Fruit fly (Drosophila melanogaster): ENCODE data around the gene TyrRII.

Gene TyrRII

dm6 chr3R:17701971-17702845, 34.2 kb upstream of the TyrRII start (continued):
- TF ChIP-seq CG1621 (tag; optimal IDR thresholded peaks at IDR 0.05): peak; percentile 77
- TF ChIP-seq vri (GFP tag; optimal IDR thresholded peaks at IDR 0.05): peak; percentile 15
- TF ChIP-seq Sox102F (GFP tag; optimal IDR thresholded peaks at IDR 0.05): peak; percentile 70
- peak; percentile 63 for TF ChIP-seq Hr39 (GFP tag; optimal IDR thresholded peaks at IDR 0.05)
- TF ChIP-seq achi (GFP tag; optimal IDR thresholded peaks at IDR 0.05): peak; percentile 74
- peak; percentile 83 for TF ChIP-seq Ets96B (tag; optimal IDR thresholded peaks at IDR 0.05)
- TF ChIP-seq salr (GFP tag; optimal IDR thresholded peaks at IDR 0.05): peak; percentile 68 to 69
- peak; percentile 84 for TF ChIP-seq Eip75B (GFP tag; optimal IDR thresholded peaks at IDR 0.05)
- TF ChIP-seq Met (GFP tag; optimal IDR thresholded peaks at IDR 0.05): peak; percentile 77
- peak; percentile 91 for TF ChIP-seq fd59A (GFP tag; optimal IDR thresholded peaks at IDR 0.05)
- peak; percentile 34 for TF ChIP-seq CG16779 (tag; optimal IDR thresholded peaks at IDR 0.05)
- peak; percentile 84 for TF ChIP-seq Sox14 (GFP tag; optimal IDR thresholded peaks at IDR 0.05)
- no peak for TF ChIP-seq Eip93F (GFP tag; optimal IDR thresholded peaks at IDR 0.05)
- peak; percentile 73 for TF ChIP-seq Sox15 (GFP tag; optimal IDR thresholded peaks at IDR 0.05)
- no peak for TF ChIP-seq dac (GFP tag; optimal IDR thresholded peaks at IDR 0.05)

- TF ChIP-seq CG6276 (GFP tag; optimal IDR thresholded peaks at IDR 0.05) (peak; percentile 97), CG7368 (GFP tag; optimal IDR thresholded peaks at IDR 0.05) (peak; percentile 95), CG11294 (GFP tag; IDR thresholded peaks at IDR 0.05) (peak; percentile 94), Lpt (GFP tag; optimal IDR thresholded peaks at IDR 0.05) (peak; percentile 90), CG8632 (GFP tag; optimal IDR thresholded peaks at IDR 0.05) (peak; percentile 94), CG15336 (GFP tag; IDR thresholded peaks at IDR 0.05) (peak; percentile 97), CG9139 (GFP tag; optimal IDR thresholded peaks at IDR 0.05) (peak; percentile 87), lz (GFP tag; optimal IDR thresholded peaks at IDR 0.05) (peak; percentile 95), CG3032 (tag; optimal IDR thresholded peaks at IDR 0.05) (peak; percentile 90), pdm3 (GFP tag; optimal IDR thresholded peaks at IDR 0.05) (peak; percentile 97), topi (GFP tag; optimal IDR thresholded peaks at IDR 0.05) (peak; percentile 96), CG11762 (GFP tag; optimal IDR thresholded peaks at IDR 0.05; ENCODE audit: insufficient read depth) (peak; percentile 97), dac (GFP tag; optimal IDR thresholded peaks at IDR 0.05) (peak; percentile 83), CG11902 (GFP tag; optimal IDR thresholded peaks at IDR 0.05) (peak; percentile 94), Ets21C (GFP tag; optimal IDR thresholded peaks at IDR 0.05) (peak; percentile 91), Smox (GFP tag; optimal IDR thresholded peaks at IDR 0.05) (peak; percentile 94), CG6854 (GFP tag; optimal IDR thresholded peaks at IDR 0.05) (peak; percentile 22), fd59A (GFP tag; optimal IDR thresholded peaks at IDR 0.05) (peak; percentile 91), CG10669 (GFP tag; optimal IDR thresholded peaks at IDR 0.05) (peak; percentile 96), CG8319 (GFP tag; optimal IDR thresholded peaks at IDR 0.05) (peak; percentile 93), Sox102F (GFP tag; optimal IDR thresholded peaks at IDR 0.05) (peak; percentile 93), CG32006 (GFP tag; optimal IDR thresholded peaks at IDR 0.05) (peak; percentile 98), CG34406 (GFP tag; optimal IDR thresholded peaks at IDR 0.05) (peak; percentile 94), fd85E (GFP tag; optimal IDR thresholded peaks at IDR 0.05) (peak; percentile 79), ss (GFP tag; optimal IDR thresholded peaks at IDR 0.05) (peak; percentile 86 to 91), CG8119 (GFP tag; IDR thresholded peaks at IDR 0.05) (peak; percentile 97), Met (GFP tag; optimal IDR thresholded peaks at IDR 0.05) (peak; percentile 96), Hr39 (GFP tag; optimal IDR thresholded peaks at IDR 0.05) (peak; percentile 96), Sox15 (GFP tag; optimal IDR thresholded peaks at IDR 0.05) (peak; percentile 93), Hr38 (GFP tag; optimal IDR thresholded peaks at IDR 0.05) (peak; percentile 40), salr (GFP tag; optimal IDR thresholded peaks at IDR 0.05) (peak; percentile 78 to 98), Hr4 (GFP tag; optimal IDR thresholded peaks at IDR 0.05) (peak; percentile 98), Gug (GFP tag; IDR thresholded peaks at IDR 0.05) (peak; percentile 94), CG6163 (GFP tag; IDR thresholded peaks at IDR 0.05) (peak; percentile 91), Eip93F (GFP tag; optimal IDR thresholded peaks at IDR 0.05) (peak; percentile 26), CG3919 (GFP tag; optimal IDR thresholded peaks at IDR 0.05) (peak; percentile 98), CG4318 (GFP tag; optimal IDR thresholded peaks at IDR 0.05) (peak; percentile 94), Eip78C (GFP tag) (peak; percentile 99), esn (GFP tag; optimal IDR thresholded peaks at IDR 0.05) (peak; percentile 96)
These were observed 33.3 kb upstream of the TyrRII start for dm6 chr3R:17703024-17703690.
